Fruit fly (Drosophila melanogaster) whole organism, adult: ENCODE data around the gene Zcchc7.

ENCODE experiments used
- CG11617 ChIP-seq: fragments of 200-800 bp; sonication (Bioruptor generic); optimal IDR thresholded peaks from 2 replicates; lab custom pipeline; 2017; ENCODE audit warnings: mild to moderate bottlenecking, missing biosample characterization, missing genetic modification reagents, missing genetic modification characterization
- CG12768 ChIP-seq: fragments of 200-800 bp; sonication (Bioruptor generic); optimal IDR thresholded peaks from 2 replicates; lab custom pipeline; 2017; ENCODE audit warnings: missing biosample characterization, missing genetic modification characterization, mild to moderate bottlenecking, moderate library complexity, missing genetic modification reagents
- CG14711 ChIP-seq: fragments of 200-800 bp; sonication (Bioruptor generic); optimal IDR thresholded peaks from 2 replicates; lab custom pipeline; 2018; ENCODE audit warnings: missing biosample characterization, mild to moderate bottlenecking, missing genetic modification characterization, moderate library complexity
- CG1620 ChIP-seq: fragments of 200-800 bp; sonication (Bioruptor generic); optimal IDR thresholded peaks from 2 replicates; lab custom pipeline; 2016; ENCODE audit warnings: missing biosample characterization, missing genetic modification characterization
- CG33017 ChIP-seq: fragments of 200-800 bp; sonication (Bioruptor generic); optimal IDR thresholded peaks from 2 replicates; lab custom pipeline; 2018; ENCODE audit warnings: missing biosample characterization, mild to moderate bottlenecking, missing genetic modification characterization, moderate library complexity
- CG5204 ChIP-seq: fragments of 200-800 bp; sonication (Bioruptor generic); optimal IDR thresholded peaks from 2 replicates; lab custom pipeline; 2016; ENCODE audit warnings: missing biosample characterization, missing genetic modification characterization
- CG7045 ChIP-seq: fragments of 200-800 bp; sonication (Bioruptor generic); optimal IDR thresholded peaks from 2 replicates; lab custom pipeline; 2017; ENCODE audit warnings: missing biosample characterization, mild to moderate bottlenecking, missing genetic modification characterization
- CG7101 ChIP-seq: fragments of 200-800 bp; sonication (Bioruptor generic); optimal IDR thresholded peaks from 2 replicates; lab custom pipeline; 2018; ENCODE audit warnings: missing biosample characterization, mild to moderate bottlenecking, missing genetic modification characterization, moderate library complexity
- Clk ChIP-seq: fragments of 200-800 bp; sonication (Bioruptor generic); optimal IDR thresholded peaks from 2 replicates; lab custom pipeline; 2017; ENCODE audit warnings: missing biosample characterization, missing genetic modification characterization
- Crg-1 ChIP-seq: fragments of 200-800 bp; sonication (Bioruptor generic); optimal IDR thresholded peaks from 2 replicates; lab custom pipeline; 2016; ENCODE audit warnings: missing biosample characterization, missing genetic modification characterization
- Hr96 ChIP-seq: fragments of 200-800 bp; sonication (Bioruptor generic); optimal IDR thresholded peaks from 2 replicates; lab custom pipeline; 2016; ENCODE audit warnings: missing biosample characterization, missing genetic modification characterization
- Mnt ChIP-seq: fragments of 200-800 bp; sonication (Bioruptor generic); optimal IDR thresholded peaks from 2 replicates; lab custom pipeline; 2016; ENCODE audit warnings: missing biosample characterization, mild to moderate bottlenecking, missing genetic modification characterization
- bab1 ChIP-seq: fragments of 200-800 bp; sonication (Bioruptor generic); optimal IDR thresholded peaks from 3 replicates; lab custom pipeline; 2019; ENCODE audit warnings: missing biosample characterization, mild to moderate bottlenecking, missing genetic modification characterization, moderate library complexity
- cic ChIP-seq: fragments of 200-800 bp; sonication (Bioruptor generic); optimal IDR thresholded peaks from 2 replicates; lab custom pipeline; 2017; ENCODE audit warnings: missing biosample characterization, mild to moderate bottlenecking, missing genetic modification characterization, moderate library complexity
- cnc ChIP-seq, 2 experiments: fragments of >200 bp; optimal IDR thresholded peaks; 2 replicates each; lab custom pipeline; 2017
- kay ChIP-seq: fragments of 200-800 bp; sonication (Bioruptor generic); peaks from one replicate; lab custom pipeline; 2016; ENCODE audit warnings: missing biosample characterization, missing genetic modification characterization, borderline replicate concordance
- ovo ChIP-seq: fragments of 200-800 bp; sonication (Bioruptor generic); optimal IDR thresholded peaks from 2 replicates; lab custom pipeline; 2016; ENCODE audit warnings: missing biosample characterization, missing genetic modification characterization
- pad ChIP-seq: fragments of 200-800 bp; sonication (Bioruptor generic); optimal IDR thresholded peaks from 3 replicates; lab custom pipeline; 2017; ENCODE audit warnings: missing biosample characterization, missing genetic modification characterization, mild to moderate bottlenecking, moderate library complexity, missing genetic modification reagents
- tj ChIP-seq: fragments of 200-800 bp; sonication (Bioruptor generic); optimal IDR thresholded peaks from 3 replicates; lab custom pipeline; 2017; ENCODE audit warnings: missing biosample characterization, mild to moderate bottlenecking, missing genetic modification characterization, moderate library complexity

Zcchc7 gene

dm6 chr3L:16876785-16877468 lies 31.7 kb downstream of the Zcchc7 start, which contains the start of gene CG32170:
CG32170 (plus strand) TSS chr3L:16877309.
- TF ChIP-seq CG7045 (GFP tag; lab: Kevin White, UChicago) = no peak
- TF ChIP-seq kay (GFP tag; lab: Kevin White, UChicago) = no peak
- no peak for TF ChIP-seq ovo (GFP tag; lab: Kevin White, UChicago)

- TF ChIP-seq tj (GFP tag; lab: Kevin White, UChicago) (no peak), Hr96 (GFP tag; lab: Kevin White, UChicago) (no peak), Mnt (GFP tag; lab: Kevin White, UChicago) (no peak), CG11617 (GFP tag; lab: Kevin White, UChicago) (no peak), cic (no peak), cnc (optimal IDR thresholded peaks at IDR 0.05; lab: Kevin White, UChicago) (no peak), CG7045 (GFP tag; lab: Kevin White, UChicago) (no peak), pad (GFP tag; lab: Kevin White, UChicago) (no peak), CG33017 (tag; lab: Kevin White, UChicago) (no peak), Crg-1 (GFP tag; lab: Kevin White, UChicago) (no peak), CG14711 (tag; lab: Kevin White, UChicago) (no peak), CG5204 (GFP tag; lab: Kevin White, UChicago) (no peak)
Observed at dm6 chr3L:16878830-16879536, 33.8 kb downstream of the Zcchc7 start.

- TF ChIP-seq CG11617 (GFP tag; lab: Kevin White, UChicago) (no peak), tj (GFP tag; lab: Kevin White, UChicago) (no peak), CG7045 (GFP tag; lab: Kevin White, UChicago) (no peak), Hr96 (GFP tag; lab: Kevin White, UChicago) (no peak), CG14711 (tag; lab: Kevin White, UChicago) (no peak), kay (GFP tag; lab: Kevin White, UChicago) (no peak), CG1620 (GFP tag; lab: Kevin White, UChicago) (no peak), Clk (GFP tag; lab: Kevin White, UChicago) (no peak), ovo (GFP tag; lab: Kevin White, UChicago) (no peak), bab1 (GFP tag; lab: Kevin White, UChicago) (no peak)
Observed at dm6 chr3L:16881097-16881496, 35.9 kb downstream of the Zcchc7 start.

DNA sequence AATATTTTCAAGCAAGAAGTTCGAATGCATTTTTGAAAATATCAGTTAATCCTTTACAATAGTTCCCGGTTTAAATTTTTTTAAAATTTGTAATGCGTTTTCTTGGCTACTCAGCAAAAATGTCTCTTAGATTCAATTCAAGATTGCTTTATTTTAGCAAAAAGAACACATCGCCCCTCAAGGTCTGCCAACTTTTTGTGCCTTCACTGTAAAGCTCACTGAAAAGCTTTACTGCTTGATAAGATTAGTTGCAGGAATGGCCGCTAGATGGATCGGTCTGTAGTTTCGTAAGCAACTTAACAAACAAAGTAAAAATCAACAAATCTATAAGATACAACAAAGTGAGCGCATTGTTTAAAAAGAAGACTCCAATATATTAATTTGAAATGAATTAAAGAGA lies 38.9 kb downstream of the Zcchc7 start:
- TF ChIP-seq Crg-1 (GFP tag; lab: Kevin White, UChicago) = no peak
- no peak for TF ChIP-seq cnc (optimal IDR thresholded peaks at IDR 0.05; lab: Kevin White, UChicago)
- TF ChIP-seq CG7045 (GFP tag; lab: Kevin White, UChicago) = no peak
- no peak for TF ChIP-seq CG5204 (GFP tag; lab: Kevin White, UChicago)
- TF ChIP-seq tj (GFP tag; lab: Kevin White, UChicago) = no peak
- TF ChIP-seq CG11617 (GFP tag; lab: Kevin White, UChicago) = no peak

dm6 chr3L:16885042-16885441 lies 39.9 kb downstream of the Zcchc7 start:
- peak; percentile 45 for TF ChIP-seq CG33017 (tag; lab: Kevin White, UChicago)
- TF ChIP-seq pad (GFP tag; lab: Kevin White, UChicago) = no peak
- no peak for TF ChIP-seq cic
- TF ChIP-seq bab1 (GFP tag; lab: Kevin White, UChicago) = no peak
- no peak for TF ChIP-seq kay (GFP tag; lab: Kevin White, UChicago)
- no peak for TF ChIP-seq CG1620 (GFP tag; lab: Kevin White, UChicago)
- TF ChIP-seq Hr96 (GFP tag; lab: Kevin White, UChicago) = no peak
- no peak for TF ChIP-seq CG12768 (GFP tag; lab: Kevin White, UChicago)

DNA sequence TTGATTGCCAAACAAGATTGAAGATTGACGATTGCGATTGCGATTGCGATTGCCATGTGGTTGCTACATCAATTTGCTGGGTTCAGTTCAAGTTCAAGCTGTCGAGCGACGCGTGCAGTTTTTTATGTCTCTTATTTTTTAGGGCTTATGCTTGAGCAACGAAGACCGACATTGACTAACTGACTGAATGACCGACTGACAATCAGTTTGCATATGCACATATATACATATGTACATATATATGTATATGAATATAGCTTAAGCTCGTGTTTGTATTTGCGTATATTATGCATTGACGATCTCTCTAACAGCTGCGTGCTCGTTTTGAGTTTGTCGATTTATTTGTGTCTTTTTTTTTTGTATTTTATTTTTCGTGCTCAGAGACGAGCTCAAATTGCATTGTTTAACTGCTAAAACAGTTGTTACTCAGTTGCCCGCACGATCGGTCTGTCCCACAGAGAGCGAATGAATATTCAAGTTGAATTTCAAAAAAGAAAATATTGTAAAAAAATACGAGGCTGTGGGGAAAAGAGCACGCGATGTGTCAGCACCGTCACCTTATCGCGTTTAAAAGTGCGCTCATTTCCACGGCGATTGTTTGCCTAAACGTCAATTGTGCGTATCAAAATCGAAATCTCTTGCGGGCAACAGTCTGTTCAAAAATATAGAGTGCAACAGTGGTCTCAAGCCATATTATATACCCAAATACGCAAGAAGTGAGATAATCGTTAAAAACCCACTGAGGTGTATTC lies 41.2 kb downstream of the Zcchc7 start:
- TF ChIP-seq CG11617 (GFP tag; lab: Kevin White, UChicago) (no peak), kay (GFP tag; lab: Kevin White, UChicago) (peak; percentile 95), tj (GFP tag; lab: Kevin White, UChicago) (peak; percentile 29), bab1 (GFP tag; lab: Kevin White, UChicago) (peak; percentile 34), ovo (GFP tag; lab: Kevin White, UChicago) (no peak), CG14711 (tag; lab: Kevin White, UChicago) (peak; percentile 10), pad (GFP tag; lab: Kevin White, UChicago) (no peak), CG7101 (tag; lab: Kevin White, UChicago) (no peak), cic (peak; percentile 65), Clk (GFP tag; lab: Kevin White, UChicago) (no peak), Mnt (GFP tag; lab: Kevin White, UChicago) (no peak), CG33017 (tag; lab: Kevin White, UChicago) (no peak), CG12768 (GFP tag; lab: Kevin White, UChicago) (peak; percentile 35), cnc (optimal IDR thresholded peaks at IDR 0.05; lab: Kevin White, UChicago) (no peak), CG5204 (GFP tag; lab: Kevin White, UChicago) (no peak), Hr96 (GFP tag; lab: Kevin White, UChicago) (no peak), CG7045 (GFP tag; lab: Kevin White, UChicago) (no peak)
